Fruit fly (Drosophila melanogaster) whole organism, pupa: Measurements from ENCODE around the gene Arpc2.

Experiments used
- CG10348 ChIP-seq: fragments of 200-800 bp; sonication (Bioruptor generic); IDR thresholded peaks from 2 replicates; pipeline ENCODE4 v1.3.6; 2022; ENCODE audit warnings: missing biosample characterization, missing genetic modification characterization
- CG12605 ChIP-seq: fragments of 200-800 bp; sonication (Bioruptor generic); IDR thresholded peaks from 2 replicates; pipeline ENCODE4 v1.3.6; 2022; ENCODE audit warnings: missing biosample characterization, missing genetic modification characterization
- CG13204 ChIP-seq: fragments of 200-800 bp; sonication (Bioruptor generic); optimal IDR thresholded peaks from 2 replicates; lab custom pipeline; 2018; ENCODE audit warnings: missing biosample characterization, mild to moderate bottlenecking, missing genetic modification characterization, moderate library complexity
- CG17806 ChIP-seq: fragments of 200-800 bp; sonication (Bioruptor generic); optimal IDR thresholded peaks from 2 replicates; lab custom pipeline; 2018; ENCODE audit warnings: missing biosample characterization, mild to moderate bottlenecking, missing genetic modification characterization, moderate library complexity
- CG8159 ChIP-seq: fragments of 200-800 bp; sonication (Bioruptor generic); optimal IDR thresholded peaks from 3 replicates; lab custom pipeline; 2018; ENCODE audit warnings: missing biosample characterization, mild to moderate bottlenecking, missing genetic modification characterization, moderate library complexity
- CG8301 ChIP-seq: fragments of 200-800 bp; sonication (Bioruptor generic); optimal IDR thresholded peaks from 2 replicates; lab custom pipeline; 2018; ENCODE audit warnings: missing biosample characterization, mild to moderate bottlenecking, missing genetic modification characterization
- CG9948 ChIP-seq: fragments of 200-800 bp; sonication (Bioruptor generic); optimal IDR thresholded peaks from 2 replicates; lab custom pipeline; 2018; ENCODE audit warnings: missing biosample characterization, mild to moderate bottlenecking, missing genetic modification characterization, moderate library complexity
- D1 ChIP-seq: fragments of 200-800 bp; sonication (Bioruptor generic); optimal IDR thresholded peaks from 2 replicates; lab custom pipeline; 2018; ENCODE audit warnings: missing biosample characterization, mild to moderate bottlenecking, missing genetic modification characterization, moderate library complexity
- EcR ChIP-seq: fragments of 200-800 bp; sonication (Bioruptor generic); optimal IDR thresholded peaks from 3 replicates; lab custom pipeline; 2019; ENCODE audit warnings: missing biosample characterization, missing genetic modification characterization, mild to moderate bottlenecking, moderate library complexity, missing genetic modification reagents
- Ets98B ChIP-seq: fragments of 200-800 bp; sonication (Bioruptor generic); IDR thresholded peaks from 2 replicates; pipeline ENCODE4 v1.3.6; 2022; ENCODE audit warnings: missing biosample characterization, missing genetic modification characterization
- Pif1B ChIP-seq: fragments of 200-800 bp; sonication (Bioruptor generic); optimal IDR thresholded peaks from 3 replicates; lab custom pipeline; 2016; ENCODE audit warnings: missing biosample characterization, missing genetic modification characterization
- Snoo ChIP-seq: fragments of 200-800 bp; sonication (Bioruptor generic); optimal IDR thresholded peaks from 3 replicates; lab custom pipeline; 2017; ENCODE audit warnings: missing biosample characterization, mild to moderate bottlenecking, missing genetic modification characterization, inconsistent platforms
- fd96Ca ChIP-seq: fragments of 200-800 bp; sonication (Bioruptor generic); IDR thresholded peaks from 3 replicates; pipeline ENCODE4 v1.3.6; 2022; ENCODE audit warnings: missing biosample characterization, missing genetic modification characterization

DNA sequence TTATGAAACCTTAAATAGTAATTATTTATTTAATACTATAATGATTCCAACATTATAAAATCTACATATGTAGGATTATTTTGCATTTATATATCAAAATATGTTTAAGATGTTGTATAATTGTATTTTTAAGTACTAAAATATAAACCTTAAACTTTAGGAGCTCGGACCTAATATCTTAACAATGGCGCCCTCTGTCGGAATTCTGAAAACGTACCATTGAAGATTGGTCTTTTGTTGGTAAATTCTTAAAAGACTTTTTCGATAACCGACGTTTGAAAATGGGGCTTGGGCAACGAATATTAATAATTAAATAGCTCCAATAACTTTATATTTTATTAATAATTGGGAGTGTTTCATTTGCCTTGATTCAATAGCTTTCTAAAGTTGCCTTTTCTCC lies 21.0 kb downstream of the Arpc2 start:
- TF ChIP-seq CG10348 (no peak), Snoo (tag; lab: Kevin White, UChicago) (no peak), CG12605 (GFP tag; lab: Robert Waterston, UW) (no peak), CG8301 (tag; lab: Kevin White, UChicago) (no peak), Pif1B (no peak), D1 (tag; lab: Kevin White, UChicago) (no peak), EcR (GFP tag; lab: Kevin White, UChicago) (no peak), fd96Ca (GFP tag; lab: Robert Waterston, UW) (no peak), CG13204 (GFP tag; lab: Kevin White, UChicago) (no peak), CG17806 (tag; lab: Kevin White, UChicago) (no peak), Ets98B (GFP tag; lab: Robert Waterston, UW) (no peak), CG8159 (tag; lab: Kevin White, UChicago) (no peak), CG9948 (tag; lab: Kevin White, UChicago) (no peak)
